Worm (Caenorhabditis elegans) whole organism, L2 larva: ENCODE data around the gene K02D10.3.

Experiments used
- ceh-82 ChIP-seq: fragments of 150-350 bp; optimal IDR thresholded peaks from 2 replicates; lab custom pipeline; 2014; ENCODE audit warnings: missing biosample characterization, missing genetic modification characterization
- nhr-6 ChIP-seq: fragments of 150-350 bp; optimal IDR thresholded peaks from 2 replicates; lab custom pipeline; 2014; ENCODE audit warnings: missing biosample characterization, missing genetic modification characterization
- sma-3 ChIP-seq: sonication (generic microtip); optimal IDR thresholded peaks from 2 replicates; lab custom pipeline; 2016; ENCODE audit warnings: missing genetic modification reagents, missing genetic modification characterization, missing compliant biosample characterization
- unc-55 ChIP-seq: fragments of 150-350 bp; sonication (generic microtip); optimal IDR thresholded peaks from 3 replicates; lab custom pipeline; 2014; ENCODE audit warnings: missing biosample characterization, missing genetic modification reagents, missing genetic modification characterization
- zag-1 ChIP-seq: fragments of 150-350 bp; optimal IDR thresholded peaks from 2 replicates; lab custom pipeline; 2014; ENCODE audit warnings: missing biosample characterization, missing genetic modification characterization

- TF ChIP-seq ceh-82 (tag; lab: Kevin White, UChicago) (no peak), sma-3 (GFP tag; lab: Kevin White, UChicago) (no peak), nhr-6 (tag; lab: Kevin White, UChicago) (no peak), unc-55 (GFP tag; lab: Kevin White, UChicago) (no peak), zag-1 (tag; lab: Kevin White, UChicago) (no peak)
These were observed 29.8 kb downstream of the K02D10.3 start for ce11 chrIII:8741955-8742354.
